Fruit fly (Drosophila melanogaster): ENCODE results near the gene ClpP.

Gene ClpP

DNA sequence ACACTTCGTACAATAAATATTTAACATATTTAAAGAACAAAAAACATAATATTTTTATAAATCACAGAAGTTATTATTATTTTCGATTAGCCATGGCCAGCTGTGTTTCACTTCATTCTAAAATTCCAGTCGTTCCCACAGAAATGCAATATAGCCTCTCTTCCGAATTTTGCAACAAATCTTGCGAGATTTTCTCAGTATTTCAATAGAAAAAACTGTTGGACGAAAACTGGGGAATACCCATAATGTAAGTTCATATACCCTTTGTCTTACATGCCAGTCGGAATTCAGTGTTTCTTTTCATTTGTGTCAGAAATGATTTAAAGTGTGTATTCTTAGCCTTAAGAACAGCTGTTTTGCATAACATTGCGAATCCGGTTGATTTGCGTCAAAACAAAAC, at the start of gene ClpP, which contains the start of gene CtsL4:
Gene ClpP (plus strand): TSS at position 288 of the 400 bp plus-strand sequence.
Gene CtsL4 (minus strand): TSS at position 90 of the 400 bp plus-strand sequence.
- TF ChIP-seq noc (tag; optimal IDR thresholded peaks at IDR 0.05): no peak

DNA sequence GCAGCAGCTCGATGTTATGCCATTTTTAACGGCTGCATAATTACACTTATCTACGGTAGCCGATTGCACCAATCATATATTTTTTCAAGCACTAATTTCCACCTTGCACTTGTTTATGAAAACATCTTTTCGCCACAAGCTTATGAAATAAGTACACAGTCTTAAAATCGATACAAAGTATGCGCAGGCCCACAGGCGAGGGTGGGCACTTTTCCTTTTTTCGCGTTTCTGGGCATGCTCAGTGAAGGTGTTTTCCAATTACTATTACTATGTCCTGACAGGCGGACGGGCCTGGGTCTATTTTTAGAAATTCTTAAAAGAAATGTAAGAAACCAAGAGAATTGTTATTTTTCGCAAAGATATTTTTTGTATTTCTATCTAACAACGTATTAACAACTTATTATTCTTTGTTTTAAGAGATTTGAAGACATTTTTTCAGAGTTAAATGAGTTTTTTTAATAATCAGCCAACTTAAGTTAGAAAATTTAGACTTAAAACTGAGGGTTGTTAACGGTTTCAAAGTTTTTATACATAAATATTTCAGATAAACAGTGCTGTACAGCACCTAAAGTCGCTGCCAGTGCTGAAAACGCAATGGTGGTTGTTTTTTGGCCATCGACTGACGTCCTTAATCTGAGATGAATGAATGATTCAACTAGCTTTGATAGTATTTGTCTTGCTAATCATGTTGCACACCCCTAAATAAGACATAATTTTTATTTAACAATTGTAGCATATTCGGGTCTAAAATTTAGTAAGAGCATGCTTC, 45.8 kb upstream of the ClpP start, which contains the start of gene Cdk5alpha:
Gene Cdk5alpha (minus strand): TSS at position 343 of the 769 bp plus-strand sequence.
- TF ChIP-seq noc (tag; optimal IDR thresholded peaks at IDR 0.05): no peak

DNA sequence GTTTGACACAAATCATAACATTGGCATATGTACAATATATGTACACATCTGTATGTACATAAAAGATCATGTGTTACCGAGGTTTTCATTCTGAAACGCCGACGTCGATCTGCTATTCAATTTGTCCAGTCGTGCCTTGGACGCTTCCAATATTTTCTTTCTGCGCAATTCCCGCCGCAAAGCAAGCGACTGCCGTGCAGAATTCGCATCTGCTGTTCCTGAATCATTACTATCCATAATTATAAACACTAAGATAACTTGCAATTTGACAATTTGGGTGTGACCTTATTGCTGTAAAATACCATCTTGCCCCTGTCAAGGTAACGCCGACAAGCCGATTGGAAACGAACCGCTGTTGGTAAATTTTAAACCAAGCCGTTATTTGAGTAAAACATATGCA, 44.8 kb upstream of the ClpP start:
- TF ChIP-seq noc (tag; optimal IDR thresholded peaks at IDR 0.05): no peak

DNA sequence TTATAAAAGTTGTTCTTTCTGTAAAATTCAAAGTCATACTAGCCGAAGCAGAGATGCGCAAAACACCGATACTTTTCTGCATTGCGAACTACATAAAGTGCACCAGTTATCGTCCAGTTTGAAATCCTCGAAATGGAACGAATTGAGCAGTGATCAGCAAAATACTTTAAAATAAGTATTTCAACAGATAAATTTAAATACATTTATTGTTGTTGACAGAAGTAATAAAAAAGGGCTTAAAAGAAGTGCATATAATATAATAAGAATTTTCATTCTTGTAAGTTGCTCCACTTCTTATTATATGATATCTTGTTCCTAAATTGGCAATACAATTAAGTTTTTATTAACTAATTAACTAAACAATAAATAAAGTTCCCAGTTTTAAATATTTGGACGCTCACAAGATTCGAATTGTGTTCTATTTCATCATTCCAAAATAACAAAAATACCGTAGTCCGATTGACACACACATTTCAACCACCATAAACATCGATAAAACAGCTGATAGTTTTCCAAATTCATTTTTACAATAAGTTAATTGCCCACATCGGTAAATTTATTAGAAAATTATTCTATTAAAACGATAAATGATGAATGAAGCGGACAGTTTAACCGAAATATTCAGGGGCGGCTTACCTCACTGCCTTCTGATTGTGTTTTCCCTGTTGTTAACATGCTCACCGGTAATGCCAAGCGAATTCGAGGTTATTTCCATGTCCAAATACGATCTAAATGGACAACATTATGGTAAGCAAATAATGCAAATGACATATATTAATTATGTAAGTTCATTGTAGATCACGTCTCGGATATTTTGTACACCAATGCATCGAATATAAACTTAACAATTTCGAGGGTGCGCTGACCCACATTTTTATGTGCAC, 42.0 kb upstream of the ClpP start, which contains the start of the genes Usp14 and CG4972:
Gene Usp14 (minus strand): TSS at position 70 of the 884 bp plus-strand sequence.
Gene CG4972 (plus strand): TSS at position 466 of the 884 bp plus-strand sequence.
- TF ChIP-seq noc (tag; optimal IDR thresholded peaks at IDR 0.05): no peak

DNA sequence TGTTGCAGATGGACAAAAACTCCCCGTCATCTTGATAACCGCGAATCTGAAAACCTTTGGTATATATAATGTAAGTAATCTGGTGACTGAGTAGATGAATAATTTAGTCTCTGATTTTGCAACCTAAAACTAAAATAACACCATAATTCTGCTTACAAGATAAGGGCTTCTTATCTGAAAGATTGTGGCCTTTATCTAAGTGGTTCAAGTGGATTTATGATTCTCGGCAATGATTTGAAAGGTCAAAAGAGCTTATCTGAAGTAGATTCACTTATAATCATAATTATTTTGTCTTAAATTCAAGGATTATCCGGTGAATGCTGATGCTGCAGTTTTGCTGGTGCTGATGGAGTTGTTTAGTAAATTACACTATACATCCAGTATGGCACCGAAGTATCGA, 40.7 kb upstream of the ClpP start:
- TF ChIP-seq noc (tag; optimal IDR thresholded peaks at IDR 0.05): no peak

DNA sequence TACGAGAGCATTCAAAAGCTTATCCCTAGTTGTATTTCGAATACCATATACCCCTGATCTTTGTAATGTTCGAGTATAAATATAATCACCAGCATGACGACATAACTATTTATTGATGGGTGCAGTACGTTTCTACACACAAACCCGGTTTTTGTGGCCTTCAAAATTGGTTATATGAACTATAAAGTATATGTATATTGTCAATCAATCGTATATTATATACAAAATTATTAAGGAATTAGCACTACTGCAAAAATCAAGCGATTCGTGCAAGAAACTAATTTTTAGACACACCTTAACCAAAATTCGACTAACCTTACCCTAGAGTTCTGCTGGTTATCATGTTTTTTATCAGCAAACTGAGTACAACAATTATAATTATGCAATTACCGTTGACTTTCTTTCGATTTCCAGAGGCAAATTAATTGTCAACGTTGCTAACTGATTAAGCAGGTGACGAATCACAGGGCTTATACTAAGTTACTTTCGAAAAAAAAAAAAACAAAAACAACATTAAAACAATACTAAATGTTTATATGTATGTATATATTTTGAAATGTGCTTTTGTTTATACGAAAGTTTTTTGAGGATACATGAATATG, 36.3 kb upstream of the ClpP start:
- peak; percentile 23 for TF ChIP-seq noc (tag; optimal IDR thresholded peaks at IDR 0.05)

DNA sequence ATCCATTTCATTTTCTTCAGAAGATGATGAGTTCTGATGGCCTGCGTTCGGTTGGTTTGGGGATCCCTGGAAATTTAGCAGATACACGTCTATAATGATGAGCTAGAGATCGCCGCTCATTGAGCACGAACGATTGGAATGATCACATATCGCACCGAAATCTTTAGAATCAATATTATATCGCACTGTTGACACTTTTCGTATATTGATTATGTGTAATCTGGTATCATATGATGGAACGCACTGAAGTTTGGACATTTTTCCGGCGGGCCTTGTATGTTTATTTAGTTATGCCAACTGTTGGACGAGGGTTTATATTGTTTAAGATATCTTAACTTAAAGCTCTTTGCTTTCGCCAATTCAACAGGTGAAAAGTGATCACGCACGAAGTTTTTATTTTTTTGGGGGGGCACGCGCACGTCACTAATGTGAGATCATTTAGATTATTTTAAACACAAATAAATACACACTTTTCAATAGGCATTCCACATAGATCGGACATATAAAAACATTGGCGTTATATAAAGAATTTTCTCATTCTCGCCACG, 35.5 kb upstream of the ClpP start:
- no peak for TF ChIP-seq noc (tag; optimal IDR thresholded peaks at IDR 0.05)

DNA sequence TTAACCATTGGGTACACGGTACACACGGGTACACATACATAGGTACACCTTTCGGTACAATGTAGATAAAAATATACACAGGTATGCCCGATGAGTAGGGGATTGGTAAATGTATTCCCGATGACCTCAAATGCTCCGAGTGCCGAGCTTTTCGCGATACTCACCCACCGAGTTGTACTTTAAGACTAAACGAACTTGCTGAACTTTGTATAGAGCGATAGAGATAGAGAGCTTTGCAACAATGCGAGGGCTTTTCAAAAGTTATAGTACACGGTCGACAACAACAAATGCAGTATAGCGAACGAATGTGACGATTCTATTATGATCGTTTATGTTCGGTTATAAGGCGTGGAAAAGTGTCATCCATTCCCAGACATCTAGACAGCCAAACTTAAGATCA, 35.0 kb upstream of the ClpP start:
- TF ChIP-seq noc (tag; optimal IDR thresholded peaks at IDR 0.05): peak; percentile 35

DNA sequence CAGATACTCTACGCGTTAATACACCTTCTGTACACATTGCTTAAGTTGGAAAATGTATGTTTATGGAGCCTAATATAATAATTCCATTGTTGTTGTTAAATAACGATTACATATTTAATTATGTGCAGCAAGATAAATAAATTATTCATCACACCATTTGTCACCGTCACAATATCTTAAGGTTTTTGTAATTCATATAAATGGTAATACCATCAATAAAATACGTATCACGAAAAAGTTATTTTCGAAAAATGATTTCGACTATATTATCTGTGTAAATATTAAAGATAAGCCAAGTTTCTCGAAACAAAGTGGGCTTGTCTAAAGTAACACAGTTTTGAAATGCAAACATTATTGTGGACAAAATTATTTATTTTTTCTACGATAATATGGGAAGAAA, 34.4 kb upstream of the ClpP start, which contains the start of gene CG4995:
Gene CG4995 (plus strand): TSS at position 301 of the 400 bp plus-strand sequence.
- no peak for TF ChIP-seq noc (tag; optimal IDR thresholded peaks at IDR 0.05)

DNA sequence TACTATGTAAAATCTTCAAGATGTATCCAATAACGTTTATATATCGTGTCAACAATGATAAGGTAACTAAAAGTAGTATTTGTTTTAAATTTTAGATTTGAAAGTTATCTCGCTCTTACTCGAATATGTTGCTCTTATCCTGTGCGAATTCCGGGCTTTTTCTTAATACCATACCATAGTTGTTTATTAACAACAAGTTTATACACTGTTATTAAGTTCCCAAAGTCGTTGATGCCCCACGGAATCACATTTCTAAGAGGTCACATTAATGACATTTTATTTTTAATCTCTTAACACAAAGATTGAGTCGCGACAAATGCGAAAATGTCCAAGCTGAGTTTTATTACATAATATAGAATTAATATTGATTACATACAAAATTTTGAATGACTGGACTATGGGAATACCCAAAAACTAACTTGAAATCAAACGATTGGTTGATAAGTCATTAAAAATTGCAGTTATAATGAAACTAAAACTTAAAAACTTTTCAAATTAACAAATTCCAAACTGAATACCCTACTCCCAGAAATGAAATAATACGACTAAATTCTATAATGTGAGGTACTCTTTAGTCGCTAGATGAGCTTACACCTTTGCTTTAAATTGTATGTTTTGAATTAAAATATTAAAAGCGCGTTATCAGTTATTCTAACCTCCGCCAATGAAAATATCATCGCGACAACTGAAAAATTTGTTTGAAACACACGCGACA, 33.7 kb upstream of the ClpP start, which contains the start of gene CG5381:
Gene CG5381 (minus strand): TSS at position 330 of the 715 bp plus-strand sequence.
- peak; percentile 62 for TF ChIP-seq noc (tag; optimal IDR thresholded peaks at IDR 0.05)

DNA sequence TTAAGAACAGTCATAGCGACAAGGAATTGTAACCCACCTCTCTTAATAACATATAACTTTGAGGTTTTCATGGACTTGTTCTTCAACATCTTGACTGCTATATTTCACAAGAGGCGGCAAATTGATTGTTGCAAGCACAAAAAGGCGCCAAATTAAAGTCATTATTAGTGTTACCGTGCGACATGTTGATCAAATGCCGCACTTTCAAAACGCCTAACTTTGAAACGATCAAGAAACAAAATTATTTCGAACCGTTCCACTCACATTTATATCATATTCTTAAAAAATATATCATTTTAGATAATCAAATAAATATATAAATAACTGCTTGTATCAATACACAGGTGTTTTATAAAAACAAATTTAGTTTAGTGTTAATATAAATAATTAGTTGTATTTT, 28.8 kb upstream of the ClpP start, which contains the start of gene RnrL:
Gene RnrL (minus strand): TSS at position 154 of the 400 bp plus-strand sequence.
- TF ChIP-seq noc (tag; optimal IDR thresholded peaks at IDR 0.05): no peak

DNA sequence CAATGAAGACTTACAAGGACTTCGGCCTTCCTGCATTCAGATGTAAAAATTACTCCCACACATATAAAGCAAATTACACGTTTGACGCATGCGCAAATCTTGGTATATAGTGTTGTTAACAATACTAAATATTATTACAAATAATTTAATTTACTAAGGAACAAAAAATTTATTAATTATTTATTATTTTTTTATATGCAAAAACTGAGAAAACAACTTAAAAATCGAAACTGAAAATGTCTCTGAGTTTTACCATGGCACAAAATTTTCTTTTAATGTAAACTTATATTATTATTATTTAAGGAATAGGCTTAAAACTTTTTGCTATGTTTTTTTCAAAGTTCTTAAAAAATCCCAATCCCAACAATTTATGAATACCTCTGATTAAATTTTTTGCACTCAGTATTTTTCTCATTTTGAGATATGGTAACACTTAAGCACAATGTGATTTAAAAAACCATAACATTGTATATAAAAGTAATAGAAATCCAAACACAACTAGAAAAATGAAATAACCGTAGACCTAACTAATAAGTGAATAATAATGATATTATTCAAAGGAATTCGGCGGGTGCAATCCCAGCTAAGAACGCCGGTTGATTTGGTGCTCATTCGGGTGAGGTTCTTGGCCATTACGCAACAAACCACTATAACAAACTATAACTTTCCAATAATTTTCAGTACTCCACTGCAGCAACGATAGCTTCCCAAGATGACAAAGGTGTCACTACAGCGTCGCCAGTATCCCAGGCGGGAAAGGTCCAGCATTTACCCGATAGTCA, 25.3 kb upstream of the ClpP start, which contains the start of the genes Schip1 and Cox10:
Gene Schip1 (minus strand): TSS at position 51 of the 782 bp plus-strand sequence.
Gene Cox10 (plus strand): TSS at position 406 of the 782 bp plus-strand sequence.
- no peak for TF ChIP-seq noc (tag; optimal IDR thresholded peaks at IDR 0.05)

DNA sequence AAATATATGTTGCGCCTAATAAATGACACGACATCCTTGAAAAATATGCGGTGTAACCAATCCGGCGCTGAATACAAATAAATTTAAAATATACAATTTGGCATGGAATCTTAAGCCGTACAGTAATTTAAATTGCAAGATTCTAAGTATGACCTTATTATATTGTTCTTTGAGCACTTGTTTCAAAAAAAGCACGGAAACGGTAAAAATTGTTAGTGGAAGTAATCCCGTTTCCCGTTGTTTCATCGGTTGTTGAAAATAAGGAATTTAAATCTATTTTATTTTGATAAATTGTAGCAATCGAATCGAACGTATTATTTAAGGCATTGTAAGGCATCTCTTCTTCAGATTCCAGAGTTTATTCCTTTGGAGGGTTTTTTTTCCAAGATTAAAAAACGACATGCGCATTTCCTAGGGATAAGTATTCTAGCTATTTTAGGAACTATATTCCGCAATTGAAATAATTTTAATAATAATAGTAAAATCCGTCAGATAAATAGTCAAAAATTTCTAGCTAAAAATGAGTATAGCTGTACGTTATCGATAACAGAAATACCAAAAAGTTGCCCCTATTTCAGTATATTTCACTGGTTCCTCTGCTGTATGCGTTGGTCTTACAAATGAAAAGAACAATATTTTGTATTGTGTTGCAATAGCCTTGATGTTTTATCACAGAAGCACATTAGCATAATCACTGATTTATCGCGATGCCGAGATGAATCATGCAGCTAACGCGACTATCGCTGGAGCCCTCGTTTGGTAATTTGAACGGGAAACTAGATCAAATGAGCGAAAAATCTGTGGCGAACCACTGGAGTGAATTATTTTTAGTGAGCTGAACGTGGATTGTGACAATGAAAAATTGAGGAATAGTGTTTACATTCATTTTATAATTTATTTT, 23.3 kb upstream of the ClpP start, which contains the start of gene GATAd:
Gene GATAd (plus strand): TSS at position 644 of the 901 bp plus-strand sequence.
- no peak for TF ChIP-seq noc (tag; optimal IDR thresholded peaks at IDR 0.05)

All from whole organism, larva.